Fruit fly (Drosophila melanogaster): ENCODE results near the gene sti.

DNA sequence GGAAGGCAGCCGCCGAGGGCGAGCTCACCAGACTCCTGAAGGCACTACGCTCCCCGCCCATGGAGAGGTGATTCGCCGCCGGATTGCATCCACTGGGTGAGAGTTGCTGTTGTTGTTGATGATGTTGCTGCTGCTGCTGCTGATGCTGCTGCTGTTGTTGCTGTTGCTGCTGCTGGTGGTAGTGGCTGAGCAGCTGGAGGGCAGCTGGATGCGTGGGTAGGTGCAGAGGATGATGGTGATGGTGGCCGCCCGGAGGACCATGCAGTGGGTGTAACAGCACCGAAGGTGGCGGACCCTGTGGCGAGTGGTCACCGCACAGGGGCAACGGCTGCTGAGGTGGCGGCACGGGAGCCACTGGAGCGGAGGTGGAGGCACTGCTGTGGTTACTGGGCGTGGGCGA is 51.0 kb downstream of the sti start:
- no peak for TF ChIP-seq sv (GFP tag; optimal IDR thresholded peaks at IDR 0.05)
- TF ChIP-seq fru (GFP tag; optimal IDR thresholded peaks at IDR 0.05) = no peak
- no peak for TF ChIP-seq Sp1 (GFP tag; optimal IDR thresholded peaks at IDR 0.05)
- TF ChIP-seq lola (GFP tag; optimal IDR thresholded peaks at IDR 0.05) = no peak
- no peak for TF ChIP-seq Hr78 (GFP tag; optimal IDR thresholded peaks at IDR 0.05)
- no peak for TF ChIP-seq Hr83 (GFP tag; optimal IDR thresholded peaks at IDR 0.05; ENCODE audit: poor library complexity, severe bottlenecking)
- no peak for TF ChIP-seq tai (GFP tag; optimal IDR thresholded peaks at IDR 0.05)
- TF ChIP-seq Abd-B (GFP tag; optimal IDR thresholded peaks at IDR 0.05) = no peak
- TF ChIP-seq psq (GFP tag; optimal IDR thresholded peaks at IDR 0.05) = no peak
- TF ChIP-seq Rel (GFP tag; optimal IDR thresholded peaks at IDR 0.05) = no peak
- TF ChIP-seq Rel (tag; optimal IDR thresholded peaks at IDR 0.05) = no peak

All from whole organism, wandering third instar larva.